Fruit fly (Drosophila melanogaster) whole organism, embryonic: ENCODE measurements around the gene CG9166.
A peak's percentile ranks its signal among the peaks of the same experiment; 100 is the strongest.

Experiments
- Abd-B ChIP-seq: fragments of 200-800 bp; sonication (Bioruptor generic); optimal IDR thresholded peaks from 2 replicates; lab custom pipeline; 2018; ENCODE audit warnings: missing biosample characterization, mild to moderate bottlenecking, missing genetic modification characterization, moderate library complexity
- CG10565 ChIP-seq: fragments of 200-800 bp; sonication (Bioruptor generic); optimal IDR thresholded peaks from 3 replicates; lab custom pipeline; 2016; ENCODE audit warnings: missing biosample characterization, mild to moderate bottlenecking, missing genetic modification characterization
- CG10979 ChIP-seq: fragments of 200-800 bp; sonication (Bioruptor generic); optimal IDR thresholded peaks from 2 replicates; lab custom pipeline; 2018; ENCODE audit warnings: missing biosample characterization, mild to moderate bottlenecking, missing genetic modification characterization, moderate library complexity
- CG11398 ChIP-seq: fragments of 200-800 bp; sonication (Bioruptor generic); optimal IDR thresholded peaks from 2 replicates; lab custom pipeline; 2016; ENCODE audit warnings: missing biosample characterization, missing genetic modification characterization
- CG12769 ChIP-seq: fragments of 200-800 bp; sonication (Bioruptor generic); optimal IDR thresholded peaks from 2 replicates; lab custom pipeline; 2019; ENCODE audit warnings: missing biosample characterization, mild to moderate bottlenecking, missing genetic modification characterization, moderate library complexity
- CG13123 ChIP-seq: fragments of 200-800 bp; sonication (Bioruptor generic); optimal IDR thresholded peaks from 2 replicates; lab custom pipeline; 2016; ENCODE audit warnings: missing biosample characterization, missing genetic modification characterization
- CG13775 ChIP-seq: fragments of 200-800 bp; sonication (Bioruptor generic); optimal IDR thresholded peaks from 3 replicates; lab custom pipeline; 2017; ENCODE audit warnings: missing biosample characterization, mild to moderate bottlenecking, missing genetic modification characterization
- CG17568 ChIP-seq: fragments of 200-800 bp; sonication (Bioruptor generic); optimal IDR thresholded peaks from 2 replicates; lab custom pipeline; 2018; ENCODE audit warnings: missing biosample characterization, mild to moderate bottlenecking, missing genetic modification characterization, moderate library complexity
- CG1832 ChIP-seq: fragments of 200-800 bp; sonication (Bioruptor generic); optimal IDR thresholded peaks from 2 replicates; lab custom pipeline; 2017; ENCODE audit warnings: missing biosample characterization, mild to moderate bottlenecking, missing genetic modification characterization, inconsistent platforms
- CG2199 ChIP-seq: fragments of 200-800 bp; sonication (Bioruptor generic); IDR thresholded peaks from 3 replicates; pipeline ENCODE4 v1.3.6; 2022; ENCODE audit warnings: missing biosample characterization, missing genetic modification characterization
- CG2678 ChIP-seq: fragments of 200-800 bp; sonication (Bioruptor generic); optimal IDR thresholded peaks from 3 replicates; lab custom pipeline; 2019; ENCODE audit warnings: missing biosample characterization, mild to moderate bottlenecking, missing genetic modification characterization, moderate library complexity
- CG30020 ChIP-seq: fragments of 200-800 bp; optimal IDR thresholded peaks from 2 replicates; lab custom pipeline; 2019; ENCODE audit warnings: missing biosample characterization, mild to moderate bottlenecking, missing genetic modification characterization, moderate library complexity
- CG5180 ChIP-seq: fragments of 200-800 bp; sonication (Bioruptor generic); optimal IDR thresholded peaks from 3 replicates; lab custom pipeline; 2017; ENCODE audit warnings: missing biosample characterization, missing genetic modification characterization, mild to moderate bottlenecking, moderate library complexity, missing genetic modification reagents
- CG8924 ChIP-seq: fragments of 200-800 bp; optimal IDR thresholded peaks from 3 replicates; lab custom pipeline; 2019; ENCODE audit warnings: missing biosample characterization, mild to moderate bottlenecking, missing genetic modification characterization, moderate library complexity
- CG8944 ChIP-seq: fragments of 200-800 bp; sonication (Bioruptor generic); optimal IDR thresholded peaks from 3 replicates; lab custom pipeline; 2016; ENCODE audit warnings: missing biosample characterization, missing genetic modification characterization
- CG9797 ChIP-seq: fragments of 200-800 bp; sonication (Bioruptor generic); optimal IDR thresholded peaks from 3 replicates; lab custom pipeline; 2018; ENCODE audit warnings: missing biosample characterization, mild to moderate bottlenecking, missing genetic modification characterization
- Ets65A ChIP-seq: fragments of 200-800 bp; sonication (Bioruptor generic); peaks from one replicate; lab custom pipeline; 2016; ENCODE audit warnings: missing biosample characterization, missing genetic modification characterization
- Med ChIP-seq: fragments of 200-800 bp; sonication (Bioruptor generic); peaks from one replicate; lab custom pipeline; 2016; ENCODE audit warnings: missing biosample characterization, missing genetic modification characterization, mild to moderate bottlenecking, inconsistent platforms, moderate library complexity
- Nf-YB ChIP-seq: fragments of 200-800 bp; sonication (Bioruptor generic); optimal IDR thresholded peaks from 3 replicates; lab custom pipeline; 2019; ENCODE audit warnings: missing biosample characterization, mild to moderate bottlenecking, missing genetic modification characterization, moderate library complexity
- NfI ChIP-seq: fragments of 200-800 bp; sonication (Bioruptor generic); optimal IDR thresholded peaks from 3 replicates; lab custom pipeline; 2018; ENCODE audit warnings: missing biosample characterization, mild to moderate bottlenecking, missing genetic modification characterization, moderate library complexity
- Opbp ChIP-seq: fragments of 200-800 bp; sonication (Bioruptor generic); IDR thresholded peaks from 3 replicates; pipeline ENCODE4 v1.3.6; 2022; ENCODE audit warnings: missing biosample characterization, missing genetic modification characterization; ENCODE audit not compliant: partially characterized antibody
- Side ChIP-seq: fragments of 200-800 bp; sonication (Bioruptor generic); optimal IDR thresholded peaks from 2 replicates; lab custom pipeline; 2016; ENCODE audit warnings: missing biosample characterization, missing genetic modification characterization
- Stat92E ChIP-seq, 3 experiments: fragments of >200 bp in 2 of 3; fragments of 200-800 bp in 1 of 3; sonication (Bioruptor generic) in 1 of 3; optimal IDR thresholded peaks; 2 replicates each; lab custom pipeline; 2017 to 2019; ENCODE audit warnings: missing biosample characterization in 3 of 3, missing genetic modification characterization in 3 of 3, mild to moderate bottlenecking in 1 of 3, moderate library complexity in 1 of 3
- Usf ChIP-seq: fragments of 200-800 bp; sonication (Bioruptor generic); optimal IDR thresholded peaks from 2 replicates; lab custom pipeline; 2017; ENCODE audit warnings: missing genotype, missing biosample characterization, missing genetic modification characterization
- ato ChIP-seq: fragments of 200-800 bp; sonication (Bioruptor generic); IDR thresholded peaks from 2 replicates; pipeline ENCODE4 v1.3.6; 2022; ENCODE audit warnings: missing biosample characterization, missing genetic modification characterization; ENCODE audit not compliant: partially characterized antibody
- bigmax ChIP-seq: fragments of 200-800 bp; sonication (Bioruptor generic); optimal IDR thresholded peaks from 2 replicates; lab custom pipeline; 2018; ENCODE audit warnings: missing biosample characterization, mild to moderate bottlenecking, missing genetic modification characterization
- crol ChIP-seq: fragments of 200-800 bp; sonication (Bioruptor generic); IDR thresholded peaks from 2 replicates; pipeline ENCODE4 v1.3.6; 2022; ENCODE audit warnings: missing biosample characterization, missing genetic modification characterization
- emc ChIP-seq: fragments of 200-800 bp; sonication (Bioruptor generic); optimal IDR thresholded peaks from 2 replicates; lab custom pipeline; 2016; ENCODE audit warnings: missing biosample characterization, missing genetic modification characterization
- fd96Cb ChIP-seq: fragments of 200-800 bp; sonication (Bioruptor generic); optimal IDR thresholded peaks from 2 replicates; lab custom pipeline; 2018; ENCODE audit warnings: missing biosample characterization, mild to moderate bottlenecking, missing genetic modification characterization, moderate library complexity
- fu2 ChIP-seq: fragments of 200-800 bp; sonication (Bioruptor generic); optimal IDR thresholded peaks from 2 replicates; lab custom pipeline; 2016; ENCODE audit warnings: missing biosample characterization, missing genetic modification characterization
- gfzf ChIP-seq: fragments of 200-800 bp; sonication (Bioruptor generic); optimal IDR thresholded peaks from 2 replicates; lab custom pipeline; 2016; ENCODE audit warnings: missing biosample characterization, mild to moderate bottlenecking, missing genetic modification characterization, moderate library complexity
- gt ChIP-seq: fragments of 200-800 bp; sonication (Bioruptor generic); IDR thresholded peaks from 2 replicates; pipeline ENCODE4 v1.3.6; 2022; ENCODE audit warnings: missing biosample characterization, missing genetic modification characterization
- insv ChIP-seq, 2 experiments: fragments of 200-800 bp; sonication (Bioruptor generic); optimal IDR thresholded peaks; 3 replicates each; lab custom pipeline; 2016 to 2018; ENCODE audit warnings: missing biosample characterization in 2 of 2, missing genetic modification characterization in 2 of 2
- jigr1 ChIP-seq: fragments of 200-800 bp; sonication (Bioruptor generic); IDR thresholded peaks from 3 replicates; pipeline ENCODE4 v1.3.6; 2022; ENCODE audit warnings: missing biosample characterization, missing genetic modification characterization
- jumu ChIP-seq: fragments of 200-800 bp; sonication (Bioruptor generic); optimal IDR thresholded peaks from 3 replicates; lab custom pipeline; 2016; ENCODE audit warnings: missing biosample characterization, missing genetic modification characterization
- ken ChIP-seq: fragments of 200-800 bp; sonication (Bioruptor generic); IDR thresholded peaks from 3 replicates; pipeline ENCODE4 v1.3.6; 2022; ENCODE audit warnings: missing biosample characterization, missing genetic modification characterization
- kni ChIP-seq: fragments of 200-800 bp; sonication (Bioruptor generic); optimal IDR thresholded peaks from 3 replicates; lab custom pipeline; 2017; ENCODE audit warnings: mild to moderate bottlenecking, missing biosample characterization, missing genetic modification reagents, missing genetic modification characterization
- onecut ChIP-seq: fragments of 200-800 bp; sonication (Bioruptor generic); IDR thresholded peaks from 2 replicates; pipeline ENCODE4 v1.3.6; 2022; ENCODE audit warnings: missing biosample characterization, missing genetic modification characterization
- peb ChIP-seq: fragments of 200-800 bp; sonication (Bioruptor generic); IDR thresholded peaks from 2 replicates; pipeline ENCODE4 v1.3.6; 2022; ENCODE audit warnings: missing biosample characterization, missing genetic modification characterization
- pros ChIP-seq: fragments of 200-800 bp; sonication (Bioruptor generic); optimal IDR thresholded peaks from 3 replicates; lab custom pipeline; 2019; ENCODE audit warnings: missing biosample characterization, mild to moderate bottlenecking, missing genetic modification characterization, moderate library complexity
- pzg ChIP-seq: fragments of 200-800 bp; sonication (Bioruptor generic); optimal IDR thresholded peaks from 3 replicates; lab custom pipeline; 2018; ENCODE audit warnings: missing biosample characterization, mild to moderate bottlenecking, missing genetic modification characterization, moderate library complexity
- run ChIP-seq: fragments of 200-800 bp; sonication (Bioruptor generic); optimal IDR thresholded peaks from 3 replicates; lab custom pipeline; 2018; ENCODE audit warnings: missing biosample characterization, mild to moderate bottlenecking, missing genetic modification characterization
- scrt ChIP-seq: fragments of 200-800 bp; sonication (Bioruptor generic); optimal IDR thresholded peaks from 2 replicates; lab custom pipeline; 2018; ENCODE audit warnings: missing biosample characterization, mild to moderate bottlenecking, missing genetic modification characterization, moderate library complexity
- sima ChIP-seq: fragments of 200-800 bp; sonication (Bioruptor generic); optimal IDR thresholded peaks from 2 replicates; lab custom pipeline; 2016; ENCODE audit warnings: missing biosample characterization, missing genetic modification characterization
- slou ChIP-seq: fragments of 200-800 bp; sonication (Bioruptor generic); optimal IDR thresholded peaks from 3 replicates; lab custom pipeline; 2016; ENCODE audit warnings: missing biosample characterization, missing genetic modification characterization
- usp ChIP-seq: fragments of >200 bp; optimal IDR thresholded peaks from 2 replicates; lab custom pipeline; 2017; ENCODE audit warnings: missing biosample characterization, missing genetic modification characterization

The CG9166 gene

dm6 chr3L:1368201-1368617, 17.3 kb downstream of the CG9166 start (continued):
- peak; percentile 74 for TF ChIP-seq CG10979
- TF ChIP-seq fd96Cb (tag; lab: Kevin White, UChicago) = peak; percentile 58
- peak; percentile 70 for TF ChIP-seq CG8944 (GFP tag; lab: Kevin White, UChicago)
- TF ChIP-seq Nf-YB (GFP tag; lab: Kevin White, UChicago) = peak; percentile 29
- no peak for TF ChIP-seq CG9797 (GFP tag; lab: Kevin White, UChicago)
- TF ChIP-seq jumu (GFP tag; lab: Kevin White, UChicago) = peak; percentile 75
- no peak for TF ChIP-seq gfzf (GFP tag; lab: Kevin White, UChicago)
- no peak for TF ChIP-seq jigr1
- no peak for TF ChIP-seq Stat92E (GFP tag; optimal IDR thresholded peaks at IDR 0.05; lab: Kevin White, UChicago)
- TF ChIP-seq onecut = peak; percentile 84
- TF ChIP-seq scrt (GFP tag; lab: Kevin White, UChicago) = peak; percentile 63
- peak; percentile 47 for TF ChIP-seq emc
- TF ChIP-seq Side (GFP tag; lab: Kevin White, UChicago) = peak; percentile 64
- peak; percentile 81 for TF ChIP-seq slou (GFP tag; lab: Kevin White, UChicago)
- TF ChIP-seq CG12769 (tag; lab: Kevin White, UChicago) = peak; percentile 87
- TF ChIP-seq crol = peak; percentile 92
- peak; percentile 27 for TF ChIP-seq CG10565 (GFP tag; lab: Kevin White, UChicago)
- TF ChIP-seq gt = peak; percentile 70
- no peak for TF ChIP-seq bigmax
- TF ChIP-seq Abd-B (GFP tag; lab: Kevin White, UChicago) = peak; percentile 68
- peak; percentile 83 for TF ChIP-seq CG2678 (tag; lab: Kevin White, UChicago)
- TF ChIP-seq run (tag; lab: Kevin White, UChicago) = peak; percentile 44
- TF ChIP-seq Usf (GFP tag; lab: Kevin White, UChicago) = peak; percentile 72
- no peak for TF ChIP-seq kni (GFP tag; lab: Kevin White, UChicago)
- peak; percentile 56 for TF ChIP-seq NfI (GFP tag; lab: Kevin White, UChicago)
- TF ChIP-seq pros (GFP tag; lab: Kevin White, UChicago) = no peak
- TF ChIP-seq CG13775 (GFP tag; lab: Kevin White, UChicago) = peak; percentile 69
- TF ChIP-seq CG8924 (tag; lab: Kevin White, UChicago) = peak; percentile 79
- TF ChIP-seq CG30020 (tag; lab: Kevin White, UChicago) = no peak
- peak; percentile 39 for TF ChIP-seq CG17568 (GFP tag; lab: Kevin White, UChicago)
- no peak for TF ChIP-seq ato
- peak; percentile 55 for TF ChIP-seq CG13123 (GFP tag; lab: Kevin White, UChicago)
- TF ChIP-seq pzg (GFP tag; lab: Kevin White, UChicago) = no peak
- peak; percentile 70; the same call in 2 of the 3 replicates for TF ChIP-seq CG2199
- TF ChIP-seq sima = no peak
- TF ChIP-seq insv (GFP tag; optimal IDR thresholded peaks at IDR 0.05; lab: Kevin White, UChicago) = no peak
- TF ChIP-seq peb (GFP tag; lab: Robert Waterston, UW) = peak; percentile 80
- TF ChIP-seq CG11398 (GFP tag; lab: Kevin White, UChicago) = peak; percentile 57
- TF ChIP-seq usp = no peak
- TF ChIP-seq fu2 (GFP tag; lab: Kevin White, UChicago) = no peak

dm6 chr3L:1370099-1370678, 19.3 kb downstream of the CG9166 start, which contains the start of gene ru:
Gene ru (plus strand): TSS chr3L:1370628.
- TF ChIP-seq CG5180 (GFP tag; lab: Kevin White, UChicago) (peak; percentile 94), ken (no peak), Opbp (GFP tag; lab: Robert Waterston, UW) (peak; percentile 7; the same call in 1 of the 3 replicates), Med (GFP tag; lab: Kevin White, UChicago) (peak; percentile 22), Ets65A (peak; percentile 45), CG1832 (peak; percentile 49)
